Fruit fly (Drosophila melanogaster) whole organism, prepupa: ENCODE data around the gene CG18666.
A peak's percentile ranks its signal among the peaks of the same experiment; 100 is the strongest.

ENCODE experiments used
- Blimp-1 ChIP-seq: fragments of 200-800 bp; sonication (Bioruptor generic); optimal IDR thresholded peaks from 3 replicates; lab custom pipeline; 2017; ENCODE audit warnings: missing biosample characterization, missing genetic modification characterization, mild to moderate bottlenecking, moderate library complexity, missing genetic modification reagents
- CG15336 ChIP-seq: fragments of 200-800 bp; sonication (Bioruptor generic); IDR thresholded peaks from 2 replicates; pipeline ENCODE4 v1.3.6; 2022; ENCODE audit warnings: missing biosample characterization, missing genetic modification characterization
- CG16779 ChIP-seq: fragments of 200-800 bp; sonication (Bioruptor generic); optimal IDR thresholded peaks from 3 replicates; lab custom pipeline; 2017; ENCODE audit warnings: missing biosample characterization, mild to moderate bottlenecking, missing genetic modification characterization
- CG3032 ChIP-seq: fragments of 200-800 bp; optimal IDR thresholded peaks from 2 replicates; lab custom pipeline; 2019; ENCODE audit warnings: missing biosample characterization, mild to moderate bottlenecking, missing genetic modification characterization, moderate library complexity
- CG31627 ChIP-seq: fragments of 200-800 bp; sonication (Bioruptor generic); optimal IDR thresholded peaks from 3 replicates; lab custom pipeline; 2016; ENCODE audit warnings: missing biosample characterization, missing genetic modification characterization
- CG34406 ChIP-seq: fragments of 200-800 bp; sonication (Bioruptor generic); optimal IDR thresholded peaks from 3 replicates; lab custom pipeline; 2016; ENCODE audit warnings: missing biosample characterization, missing genetic modification characterization
- CG6854 ChIP-seq: fragments of 200-800 bp; sonication (Bioruptor generic); optimal IDR thresholded peaks from 2 replicates; lab custom pipeline; 2017; ENCODE audit warnings: missing biosample characterization, mild to moderate bottlenecking, missing genetic modification characterization
- svp ChIP-seq: fragments of 200-800 bp; sonication (Bioruptor generic); peaks from one replicate; lab custom pipeline; 2016; ENCODE audit warnings: missing biosample characterization, missing genetic modification characterization

- TF ChIP-seq Blimp-1 (GFP tag; lab: Kevin White, UChicago) (no peak), CG6854 (GFP tag; lab: Kevin White, UChicago) (no peak), svp (GFP tag; lab: Kevin White, UChicago) (peak; percentile 66), CG15336 (GFP tag; lab: Robert Waterston, UW) (no peak), CG3032 (no peak), CG16779 (no peak), CG34406 (GFP tag; lab: Kevin White, UChicago) (no peak), CG31627 (GFP tag; lab: Kevin White, UChicago) (no peak)
Observed at dm6 chr2L:11045467-11045914, 10.9 kb downstream of the CG18666 start.
